Worm (Caenorhabditis elegans) whole organism, midembryonic: ENCODE measurements around the gene T24C2.3.
A peak's percentile ranks its signal among the peaks of the same experiment; 100 is the strongest.

Source experiments
- T22C8.4 ChIP-seq: fragments of 200-800 bp; sonication (Bioruptor generic); IDR thresholded peaks from 2 replicates; pipeline ENCODE4 v1.3.6; 2022; ENCODE audit warnings: missing genetic modification characterization, missing compliant biosample characterization
- cog-1 ChIP-seq: sonication (generic microtip); optimal IDR thresholded peaks from 2 replicates; lab custom pipeline; 2016; ENCODE audit warnings: missing genetic modification characterization, missing compliant biosample characterization
- flt-1 ChIP-seq: fragments of 200-800 bp; sonication (Bioruptor generic); IDR thresholded peaks from 2 replicates; pipeline ENCODE4 v1.3.6; 2022; ENCODE audit warnings: missing genetic modification characterization, missing compliant biosample characterization
- klf-2 ChIP-seq: fragments of 200-800 bp; sonication (Bioruptor generic); conservative IDR thresholded peaks from 2 replicates; pipeline ENCODE4 v1.3.6; 2022; ENCODE audit warnings: missing genetic modification reagents, missing genetic modification characterization, missing compliant biosample characterization
- med-1 ChIP-seq: sonication (generic microtip); optimal IDR thresholded peaks from 2 replicates; lab custom pipeline; 2017; ENCODE audit warnings: missing genetic modification characterization, mild to moderate bottlenecking, missing compliant biosample characterization, antibody characterized with exemption, missing genetic modification reagents; ENCODE audit not compliant: insufficient read depth
- ref-1 ChIP-seq: fragments of 200-800 bp; sonication (Bioruptor generic); conservative IDR thresholded peaks from 2 replicates; pipeline ENCODE4 v1.3.6; 2022; ENCODE audit warnings: missing genetic modification reagents, missing genetic modification characterization, missing compliant biosample characterization
- tab-1 ChIP-seq: fragments of 200-800 bp; sonication (Bioruptor generic); IDR thresholded peaks from 2 replicates; pipeline ENCODE4 v1.3.6; 2022; ENCODE audit warnings: missing genetic modification characterization, missing compliant biosample characterization
- ztf-23 ChIP-seq: fragments of 200-800 bp; sonication (Bioruptor generic); IDR thresholded peaks from 2 replicates; pipeline ENCODE4 v1.3.6; 2022; ENCODE audit warnings: missing genetic modification reagents, missing genetic modification characterization, missing compliant biosample characterization
- ztf-29 ChIP-seq: fragments of 200-800 bp; sonication (Bioruptor generic); IDR thresholded peaks from 2 replicates; pipeline ENCODE4 v1.3.6; 2022; ENCODE audit warnings: missing genetic modification reagents, missing genetic modification characterization, missing compliant biosample characterization

Gene T24C2.3

DNA sequence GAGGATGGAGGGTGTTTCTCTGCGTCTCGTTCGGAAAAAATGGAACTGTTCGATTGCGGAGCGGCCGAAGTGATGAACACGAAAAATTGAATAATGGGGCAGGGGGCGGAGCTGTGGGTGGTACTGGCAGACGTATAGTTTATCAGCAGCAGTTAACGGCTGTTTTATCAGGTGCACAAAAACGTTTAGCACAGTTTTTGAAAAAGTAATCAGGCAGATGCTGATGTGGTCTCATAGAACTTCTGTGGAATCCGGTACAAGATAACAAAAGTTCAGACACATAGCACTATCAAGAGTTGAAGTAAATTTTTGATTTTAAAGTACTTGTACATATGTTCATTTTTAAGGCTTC is 38.8 kb upstream of the T24C2.3 start:
- TF ChIP-seq ref-1 (GFP tag; lab: Robert Waterston, UW), result no peak
- TF ChIP-seq flt-1, result no peak
- TF ChIP-seq klf-2, result no peak

DNA sequence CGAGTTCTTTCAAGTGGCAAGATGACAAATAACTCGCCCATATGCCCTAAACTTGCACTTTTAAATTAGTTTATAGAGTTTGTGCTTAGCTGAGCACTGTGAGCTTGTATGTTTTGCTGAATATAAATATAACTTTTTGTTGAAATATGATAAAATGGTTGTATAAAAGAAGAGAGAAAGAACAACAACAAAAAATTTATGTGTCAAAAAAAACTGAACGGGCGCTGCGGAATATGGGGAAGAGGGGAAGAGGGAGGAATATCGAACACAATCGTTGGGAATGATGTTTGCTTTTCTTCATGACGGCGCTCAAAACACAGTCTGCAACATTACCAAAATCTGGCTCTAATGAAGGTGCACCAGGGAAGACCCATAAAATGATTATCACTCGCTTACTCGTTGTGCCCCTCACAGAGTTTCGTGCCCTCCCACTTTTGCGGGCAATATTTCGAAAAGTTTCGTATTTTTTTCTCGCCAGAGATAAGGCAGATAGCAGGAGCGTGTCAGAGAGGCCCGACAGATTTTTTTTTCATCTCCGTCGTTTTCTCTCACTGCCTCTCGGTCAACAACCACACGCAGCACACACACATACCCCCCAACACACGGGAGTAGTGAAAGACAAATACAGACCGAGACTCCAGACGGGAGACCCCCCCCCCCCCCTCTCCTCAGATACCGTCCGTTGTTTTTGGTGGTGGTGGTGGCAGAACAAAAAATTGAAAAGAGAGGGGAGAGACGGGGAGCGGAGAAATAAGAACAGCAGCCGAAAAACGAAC is 37.6 kb upstream of the T24C2.3 start:
- TF ChIP-seq tab-1 (GFP tag; lab: Robert Waterston, UW) (no peak), ref-1 (GFP tag; lab: Robert Waterston, UW) (no peak), ztf-29 (GFP tag; lab: Robert Waterston, UW) (no peak), ztf-23 (GFP tag; lab: Robert Waterston, UW) (no peak), flt-1 (peak; percentile 18; the same call in 1 of the 2 replicates)

DNA sequence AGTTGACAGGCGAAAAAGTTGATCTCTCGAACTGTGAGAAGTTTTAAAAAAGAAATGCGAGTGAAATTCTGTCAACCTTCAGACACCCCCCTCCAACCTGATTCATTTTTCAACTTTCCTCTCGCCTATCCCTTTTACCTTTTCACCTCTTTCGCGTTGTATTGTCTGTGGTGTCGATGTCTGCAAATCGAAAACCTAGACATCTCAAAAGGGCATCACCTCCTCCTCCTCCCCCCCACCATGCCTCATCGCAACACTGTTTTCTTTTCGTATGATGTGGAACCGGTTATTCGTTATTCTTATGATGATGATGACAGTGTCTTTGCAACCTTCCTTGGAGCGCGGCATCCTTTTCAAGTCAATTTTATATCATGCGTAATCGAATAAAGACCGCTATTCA is 35.3 kb upstream of the T24C2.3 start:
- no peak for TF ChIP-seq cog-1
- no peak for TF ChIP-seq T22C8.4
- TF ChIP-seq med-1 (GFP tag; lab: Kevin White, UChicago), result no peak
- TF ChIP-seq tab-1 (GFP tag; lab: Robert Waterston, UW), result no peak
- TF ChIP-seq klf-2, result no peak
- no peak for TF ChIP-seq ztf-23 (GFP tag; lab: Robert Waterston, UW)
- no peak for TF ChIP-seq ref-1 (GFP tag; lab: Robert Waterston, UW)
- TF ChIP-seq ztf-29 (GFP tag; lab: Robert Waterston, UW), result no peak
- TF ChIP-seq flt-1, result no peak

DNA sequence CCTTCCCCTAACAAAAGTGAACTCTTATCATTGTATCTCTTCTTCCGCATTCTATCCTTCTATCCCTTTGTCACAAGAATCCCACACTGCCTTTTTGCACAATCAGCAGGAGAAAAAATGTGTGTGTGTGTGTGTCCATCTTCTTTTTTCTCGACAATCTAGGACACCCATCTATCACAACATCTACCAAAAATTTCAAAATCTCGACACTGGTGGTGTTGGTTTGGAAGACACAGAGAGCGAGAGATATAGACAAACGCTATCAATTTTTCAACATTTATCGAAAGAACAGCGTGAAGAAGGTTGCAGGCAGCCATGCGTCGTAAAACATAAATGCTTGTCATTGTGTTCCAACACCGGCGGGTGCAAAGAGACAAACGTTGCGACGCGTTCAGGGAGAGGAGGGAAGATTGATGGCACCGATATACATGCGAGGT is 34.5 kb upstream of the T24C2.3 start:
- TF ChIP-seq ref-1 (GFP tag; lab: Robert Waterston, UW) (no peak), klf-2 (no peak), ztf-29 (GFP tag; lab: Robert Waterston, UW) (no peak), T22C8.4 (no peak)

DNA sequence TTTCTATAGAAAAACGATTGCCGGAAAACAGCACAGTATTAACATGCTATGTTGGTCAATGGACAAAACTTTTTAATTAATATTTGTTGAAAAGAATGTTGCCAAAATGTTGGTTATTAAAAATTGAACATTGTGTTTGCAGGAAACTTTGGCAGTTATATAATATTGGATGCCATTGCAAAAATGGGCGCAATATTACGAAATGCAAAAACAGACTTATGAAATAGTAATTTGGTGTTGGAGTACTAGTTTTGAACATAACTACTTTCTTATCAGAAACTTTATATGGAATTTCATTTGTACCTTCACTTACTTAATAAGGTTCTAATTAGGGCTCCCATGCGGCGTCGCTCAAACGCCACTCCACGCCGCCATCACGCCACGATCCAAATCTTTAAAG is 33.0 kb upstream of the T24C2.3 start:
- no peak for TF ChIP-seq ztf-23 (GFP tag; lab: Robert Waterston, UW)
- TF ChIP-seq ref-1 (GFP tag; lab: Robert Waterston, UW), result no peak
- TF ChIP-seq ztf-29 (GFP tag; lab: Robert Waterston, UW), result no peak
- TF ChIP-seq tab-1 (GFP tag; lab: Robert Waterston, UW), result no peak
- no peak for TF ChIP-seq med-1 (GFP tag; lab: Kevin White, UChicago)
- no peak for TF ChIP-seq klf-2

DNA sequence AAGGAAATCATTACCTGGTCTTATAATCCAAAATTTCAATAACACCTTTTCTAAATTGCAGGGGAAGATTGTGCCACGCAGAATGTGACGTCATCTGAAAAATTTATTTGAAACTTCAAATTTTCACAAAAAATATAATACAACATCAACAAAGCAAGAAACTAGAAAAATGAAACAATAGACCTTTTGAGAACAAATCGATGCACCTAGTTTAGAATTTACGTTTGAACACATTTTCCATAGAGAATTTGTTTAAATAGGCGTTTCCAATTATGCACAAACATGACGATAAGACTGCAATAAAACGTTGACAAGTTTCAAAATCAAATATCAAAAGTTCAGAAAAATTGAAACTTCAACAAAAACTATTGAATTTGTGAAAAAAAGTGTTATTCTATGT is 30.5 kb upstream of the T24C2.3 start, which contains the start of gene fbxa-141:
TSS of gene fbxa-141 (minus strand) at position 101 of the 400 bp plus-strand sequence.
- no peak for TF ChIP-seq med-1 (GFP tag; lab: Kevin White, UChicago)
- TF ChIP-seq flt-1, result no peak
- TF ChIP-seq ref-1 (GFP tag; lab: Robert Waterston, UW), result no peak
- no peak for TF ChIP-seq cog-1
- no peak for TF ChIP-seq klf-2
- no peak for TF ChIP-seq ztf-29 (GFP tag; lab: Robert Waterston, UW)
- no peak for TF ChIP-seq tab-1 (GFP tag; lab: Robert Waterston, UW)
- TF ChIP-seq T22C8.4, result no peak
- TF ChIP-seq ztf-23 (GFP tag; lab: Robert Waterston, UW), result no peak

DNA sequence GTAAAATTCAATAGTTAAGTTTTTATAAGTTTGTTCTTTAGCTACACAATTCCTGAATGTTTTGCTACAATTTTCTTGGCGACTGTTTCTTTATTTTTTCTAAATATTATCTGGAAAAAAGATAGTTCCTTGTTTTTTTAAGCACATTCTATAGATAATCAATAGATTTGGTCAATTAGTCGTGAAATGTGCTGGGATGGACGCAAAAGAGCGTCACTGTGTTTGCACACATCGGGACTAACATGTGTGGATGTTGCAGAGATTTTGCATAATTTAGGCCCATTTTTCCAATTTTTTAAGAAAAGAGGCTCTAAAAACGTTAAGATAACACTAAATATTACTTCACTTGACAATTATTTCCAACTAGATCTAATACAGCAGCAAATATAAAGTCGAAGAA is 29.9 kb upstream of the T24C2.3 start:
- no peak for TF ChIP-seq ztf-23 (GFP tag; lab: Robert Waterston, UW)
- peak; percentile 54; the same call in 1 of the 2 replicates for TF ChIP-seq T22C8.4
- TF ChIP-seq ztf-29 (GFP tag; lab: Robert Waterston, UW), result no peak

DNA sequence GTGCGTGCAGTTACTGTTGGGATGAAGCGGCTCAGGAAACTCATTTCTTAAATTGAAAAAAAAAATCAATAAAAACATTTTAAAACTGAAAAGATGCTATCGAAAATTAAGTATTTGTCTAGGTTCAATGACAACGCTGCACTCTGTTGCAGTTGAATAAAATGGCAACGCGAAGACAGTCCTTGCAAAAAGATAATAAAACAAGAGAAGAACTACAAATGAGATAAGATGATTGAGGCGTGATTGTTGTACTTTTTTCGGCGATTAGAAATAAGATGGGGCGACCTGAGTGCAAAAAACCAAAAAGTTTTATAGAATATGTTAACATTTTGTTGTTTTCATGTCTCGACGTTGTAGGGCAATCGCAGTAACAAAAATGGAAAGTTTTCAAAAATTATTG is 28.3 kb upstream of the T24C2.3 start, which contains the start of gene gcsh-1:
TSS of gene gcsh-1 (minus strand) at position 46 of the 400 bp plus-strand sequence.
- no peak for TF ChIP-seq ztf-29 (GFP tag; lab: Robert Waterston, UW)
- TF ChIP-seq tab-1 (GFP tag; lab: Robert Waterston, UW), result no peak

DNA sequence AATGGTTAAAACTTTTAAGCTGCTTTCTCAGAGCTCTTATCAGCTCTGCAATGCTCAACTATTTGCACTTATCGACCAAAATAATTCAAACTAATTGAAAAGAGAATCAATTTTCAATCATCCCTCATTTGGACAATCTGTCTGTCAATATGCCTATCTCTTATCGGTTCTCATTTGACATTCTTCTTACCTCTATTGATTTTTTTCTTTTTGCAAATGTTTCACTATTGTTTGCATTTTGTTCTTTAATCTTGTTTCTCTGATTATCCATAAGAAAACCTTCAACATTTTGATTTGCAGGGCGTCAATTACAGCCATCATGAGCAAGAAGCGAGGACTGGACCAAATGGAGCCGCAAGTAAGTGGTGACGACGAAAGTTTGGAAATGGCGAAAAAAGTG is 26.8 kb upstream of the T24C2.3 start, which contains the start of gene D1025.10:
TSS of gene D1025.10 (plus strand) at position 301 of the 400 bp plus-strand sequence.
- TF ChIP-seq ref-1 (GFP tag; lab: Robert Waterston, UW) (no peak), klf-2 (no peak), tab-1 (GFP tag; lab: Robert Waterston, UW) (no peak), flt-1 (no peak), cog-1 (no peak), T22C8.4 (no peak), ztf-23 (GFP tag; lab: Robert Waterston, UW) (no peak), ztf-29 (GFP tag; lab: Robert Waterston, UW) (no peak), med-1 (GFP tag; lab: Kevin White, UChicago) (no peak)

DNA sequence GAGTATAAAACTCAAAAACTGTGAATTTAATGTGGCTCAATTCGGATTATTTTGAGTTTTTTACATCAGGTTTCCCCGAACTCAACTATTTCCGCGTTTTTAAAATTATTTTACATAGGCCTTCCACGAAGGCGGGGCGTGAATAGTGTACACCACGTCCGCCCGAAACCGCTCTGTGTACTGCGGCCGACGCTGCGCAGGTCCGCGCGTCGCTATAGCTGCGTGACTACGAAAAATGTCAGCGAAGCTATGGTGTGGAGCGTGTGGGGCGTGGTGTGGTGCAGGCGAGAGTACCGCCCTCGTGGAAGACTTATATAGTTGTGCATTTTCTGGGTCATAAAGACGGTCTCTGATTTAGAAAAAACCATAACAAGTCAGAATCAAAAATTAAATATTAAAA is 25.5 kb upstream of the T24C2.3 start:
- TF ChIP-seq ztf-23 (GFP tag; lab: Robert Waterston, UW) (no peak), tab-1 (GFP tag; lab: Robert Waterston, UW) (no peak), ztf-29 (GFP tag; lab: Robert Waterston, UW) (no peak), cog-1 (no peak), ref-1 (GFP tag; lab: Robert Waterston, UW) (no peak), T22C8.4 (no peak), klf-2 (no peak), med-1 (GFP tag; lab: Kevin White, UChicago) (no peak), flt-1 (no peak)

DNA sequence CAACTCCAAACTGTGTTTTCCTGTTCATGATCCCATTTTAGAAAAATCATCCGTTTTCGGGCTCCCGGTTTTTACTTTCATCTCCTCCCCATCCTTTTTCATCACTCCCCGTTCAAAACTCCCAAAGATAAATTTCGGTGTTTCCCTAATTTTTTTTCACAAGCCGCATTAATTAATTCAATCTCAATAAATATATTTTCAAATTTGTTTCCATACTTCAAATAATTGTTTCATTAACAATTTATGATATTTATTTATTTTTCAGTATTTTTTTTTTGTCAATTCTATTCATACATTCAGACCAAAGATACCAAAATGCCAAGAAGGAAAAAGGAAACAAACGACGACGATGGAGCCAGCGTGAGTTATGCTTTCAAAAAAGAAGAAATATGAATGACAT is 22.9 kb upstream of the T24C2.3 start, which contains the start of gene D1025.1:
TSS of gene D1025.1 (plus strand) at position 301 of the 400 bp plus-strand sequence.
- TF ChIP-seq med-1 (GFP tag; lab: Kevin White, UChicago), result no peak
- no peak for TF ChIP-seq ztf-23 (GFP tag; lab: Robert Waterston, UW)
- no peak for TF ChIP-seq cog-1
- TF ChIP-seq ref-1 (GFP tag; lab: Robert Waterston, UW), result no peak
- no peak for TF ChIP-seq ztf-29 (GFP tag; lab: Robert Waterston, UW)
- no peak for TF ChIP-seq klf-2
- TF ChIP-seq tab-1 (GFP tag; lab: Robert Waterston, UW), result no peak
- no peak for TF ChIP-seq flt-1
- no peak for TF ChIP-seq T22C8.4
